Fruit fly (Drosophila melanogaster) whole organism, pupa: ENCODE data around the gene CG13060.

Source experiments
- CG17806 ChIP-seq: fragments of 200-800 bp; sonication (Bioruptor generic); optimal IDR thresholded peaks from 2 replicates; lab custom pipeline; 2018; ENCODE audit warnings: missing biosample characterization, mild to moderate bottlenecking, missing genetic modification characterization, moderate library complexity
- CG34367 ChIP-seq: fragments of 200-800 bp; sonication (Bioruptor generic); optimal IDR thresholded peaks from 2 replicates; lab custom pipeline; 2018; ENCODE audit warnings: missing biosample characterization, mild to moderate bottlenecking, missing genetic modification characterization
- CG8159 ChIP-seq: fragments of 200-800 bp; sonication (Bioruptor generic); optimal IDR thresholded peaks from 3 replicates; lab custom pipeline; 2018; ENCODE audit warnings: missing biosample characterization, mild to moderate bottlenecking, missing genetic modification characterization, moderate library complexity
- D1 ChIP-seq: fragments of 200-800 bp; sonication (Bioruptor generic); optimal IDR thresholded peaks from 2 replicates; lab custom pipeline; 2018; ENCODE audit warnings: missing biosample characterization, mild to moderate bottlenecking, missing genetic modification characterization, moderate library complexity
- EcR ChIP-seq: fragments of 200-800 bp; sonication (Bioruptor generic); optimal IDR thresholded peaks from 3 replicates; lab custom pipeline; 2019; ENCODE audit warnings: missing biosample characterization, missing genetic modification characterization, mild to moderate bottlenecking, moderate library complexity, missing genetic modification reagents
- Snoo ChIP-seq: fragments of 200-800 bp; sonication (Bioruptor generic); optimal IDR thresholded peaks from 3 replicates; lab custom pipeline; 2017; ENCODE audit warnings: missing biosample characterization, mild to moderate bottlenecking, missing genetic modification characterization, inconsistent platforms

DNA sequence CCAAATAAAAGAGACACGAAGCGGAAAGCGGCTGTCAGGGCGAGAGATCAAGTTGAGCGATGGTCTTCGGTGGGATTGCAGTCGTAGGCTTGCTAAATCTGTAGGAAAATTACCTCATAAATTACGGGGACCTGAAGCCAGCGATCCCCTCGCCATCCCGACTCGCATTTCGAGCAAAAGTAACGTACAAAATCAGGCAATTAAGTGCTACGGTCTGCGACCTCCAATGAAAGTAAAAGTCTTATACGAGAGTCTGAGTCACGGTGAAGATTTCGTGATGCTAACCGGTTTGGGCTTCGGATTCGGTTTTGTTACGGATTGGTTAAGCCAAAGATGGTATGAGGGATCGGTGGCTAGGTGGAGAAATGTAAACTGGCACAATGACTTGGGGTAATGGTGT lies 20.2 kb downstream of the CG13060 start:
- TF ChIP-seq Snoo: no peak
- peak; percentile 35 for TF ChIP-seq EcR
- no peak for TF ChIP-seq CG34367
- TF ChIP-seq CG17806 (tag; lab: Kevin White, UChicago): no peak
- no peak for TF ChIP-seq CG8159 (tag; lab: Kevin White, UChicago)
- TF ChIP-seq D1 (tag; lab: Kevin White, UChicago): no peak
